Worm (Caenorhabditis elegans): Measurements from ENCODE around the gene Y22D7AL.9.
A peak's percentile ranks its signal among the peaks of the same experiment; 100 is the strongest.

Gene Y22D7AL.9

DNA sequence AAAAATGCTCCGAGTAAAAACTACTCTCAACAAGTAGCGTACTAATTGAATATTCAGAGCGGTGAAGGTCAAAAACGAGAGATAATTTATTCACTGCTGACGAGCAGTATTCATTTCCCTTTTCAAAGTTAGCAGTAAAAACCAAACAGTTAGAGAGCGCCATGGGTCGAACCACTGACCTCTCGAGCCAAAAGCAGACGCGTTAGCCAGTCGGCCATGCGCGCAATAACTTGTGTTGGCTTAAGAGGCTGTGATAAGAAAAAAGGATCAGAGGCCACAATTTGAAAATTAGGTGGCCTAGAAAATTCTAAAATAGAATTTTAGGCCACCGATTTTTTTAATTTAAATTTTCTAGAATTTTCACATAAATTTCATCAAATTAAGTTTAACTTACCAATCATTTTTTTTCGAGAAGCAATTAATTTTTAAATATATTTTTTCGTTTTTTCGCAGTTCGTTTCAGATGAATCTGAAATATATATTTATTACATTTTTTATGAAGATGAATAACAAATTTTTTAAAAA is 13.1 kb downstream of the Y22D7AL.9 start, which contains the start of gene sms-3:
TSS of gene sms-3 (minus strand) at position 475 of the 525 bp plus-strand sequence.
- peak; percentile 48; the same call in 1 of the 2 replicates for TF ChIP-seq flt-1 (GFP tag; IDR thresholded peaks at IDR 0.05)
- peak; percentile 69 for TF ChIP-seq pes-1 (GFP tag; IDR thresholded peaks at IDR 0.05)
- TF ChIP-seq hmg-4 (GFP tag; optimal IDR thresholded peaks at IDR 0.05): no peak
- TF ChIP-seq tbx-11 (GFP tag; IDR thresholded peaks at IDR 0.05): peak; percentile 53; the same call in 1 of the 2 replicates
- TF ChIP-seq tbx-37 (GFP tag; conservative IDR thresholded peaks at IDR 0.05): no peak

DNA sequence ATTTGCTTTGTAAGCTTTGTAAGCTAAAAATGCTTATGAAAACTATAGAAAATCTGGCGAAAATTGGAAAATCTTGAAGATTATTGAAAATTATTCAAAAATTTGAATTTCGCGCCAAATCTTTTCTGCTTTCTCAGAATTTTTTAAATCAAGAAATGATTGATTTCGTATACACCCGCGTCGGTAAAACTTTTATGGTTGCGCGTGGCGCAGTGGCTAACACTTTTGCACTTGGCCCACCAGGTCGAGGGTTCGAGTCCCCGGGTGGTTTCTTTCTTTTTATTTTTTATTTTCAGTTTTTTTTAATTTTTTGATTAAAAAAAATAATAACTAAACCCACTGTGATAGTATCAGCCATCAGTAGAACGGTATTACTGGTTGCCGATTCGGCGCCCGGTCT is 14.9 kb downstream of the Y22D7AL.9 start:
- peak; percentile 54; the same call in 1 of the 2 replicates for TF ChIP-seq pes-1 (GFP tag; IDR thresholded peaks at IDR 0.05)
- TF ChIP-seq B0310.2 (tag; optimal IDR thresholded peaks at IDR 0.05): no peak

DNA sequence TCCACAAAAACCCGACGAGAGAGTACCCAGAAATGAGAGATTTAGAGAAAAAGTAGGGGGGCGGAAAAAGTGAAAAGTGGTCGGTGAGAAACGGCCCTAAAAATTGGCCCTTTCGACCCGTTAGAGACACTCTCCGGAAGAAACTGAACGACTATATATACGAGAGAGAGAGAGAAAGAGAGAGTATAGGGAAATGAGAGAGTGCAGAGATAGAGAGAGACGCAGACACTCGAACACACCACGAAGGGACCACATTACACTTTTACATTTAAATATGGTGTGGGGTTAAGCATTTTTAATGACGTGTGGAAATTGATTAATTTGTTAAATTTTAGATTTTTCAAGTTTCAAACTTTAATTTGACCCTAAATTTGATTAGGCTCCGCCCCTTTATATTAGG is 22.2 kb downstream of the Y22D7AL.9 start:
- TF ChIP-seq pes-1 (GFP tag; IDR thresholded peaks at IDR 0.05) (no peak), scrt-1 (GFP tag; IDR thresholded peaks at IDR 0.05) (0 out of 2 replicates have a peak, but pooled peaks have one; percentile 22)

DNA sequence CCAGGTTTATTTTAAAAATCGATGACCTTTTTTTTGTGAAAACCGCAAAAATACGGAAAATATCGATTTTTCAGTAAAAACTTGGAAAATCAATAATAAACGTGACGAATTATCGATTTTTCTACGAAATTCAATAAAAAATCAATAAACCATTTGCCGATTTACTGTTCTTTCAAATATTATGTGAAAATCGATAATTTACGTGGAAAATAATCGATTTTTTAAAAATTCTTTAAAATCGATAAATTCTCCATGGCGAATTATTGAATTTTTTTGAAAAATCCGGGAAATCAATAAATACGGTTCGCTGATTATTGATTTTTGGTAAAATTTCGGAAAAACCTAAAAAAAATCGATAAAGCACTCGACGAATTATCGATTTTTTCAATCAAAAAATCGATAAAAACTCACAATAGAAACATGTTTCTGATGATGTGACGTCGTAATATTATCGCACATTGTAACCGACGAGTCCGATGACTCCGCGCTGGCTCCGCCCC is 29.6 kb downstream of the Y22D7AL.9 start:
- TF ChIP-seq ets-7 (tag; optimal IDR thresholded peaks at IDR 0.05): no peak
- TF ChIP-seq hmg-4 (GFP tag; optimal IDR thresholded peaks at IDR 0.05): no peak
- no peak for TF ChIP-seq ceh-13 (GFP tag; optimal IDR thresholded peaks at IDR 0.05)
- TF ChIP-seq ceh-36 (tag; optimal IDR thresholded peaks at IDR 0.05): no peak
- TF ChIP-seq tbx-11 (GFP tag; IDR thresholded peaks at IDR 0.05): no peak
- TF ChIP-seq ama-1 (optimal IDR thresholded peaks at IDR 0.05): no peak
- no peak for TF ChIP-seq sea-1 (GFP tag; conservative IDR thresholded peaks at IDR 0.05)
- no peak for TF ChIP-seq hmbx-1 (tag; optimal IDR thresholded peaks at IDR 0.05)
- no peak for TF ChIP-seq B0310.2 (tag; optimal IDR thresholded peaks at IDR 0.05)
- TF ChIP-seq flt-1 (GFP tag; IDR thresholded peaks at IDR 0.05): no peak
- TF ChIP-seq pes-1 (GFP tag; IDR thresholded peaks at IDR 0.05): no peak
- no peak for TF ChIP-seq tra-4 (tag; optimal IDR thresholded peaks at IDR 0.05)
- no peak for TF ChIP-seq aly-1 (tag; optimal IDR thresholded peaks at IDR 0.05)
- no peak for TF ChIP-seq scrt-1 (GFP tag; IDR thresholded peaks at IDR 0.05)
- no peak for TF ChIP-seq F13C5.2 (tag; optimal IDR thresholded peaks at IDR 0.05)
- no peak for TF ChIP-seq tbx-37 (GFP tag; conservative IDR thresholded peaks at IDR 0.05)
- no peak for TF ChIP-seq hnd-1 (tag; optimal IDR thresholded peaks at IDR 0.05)

DNA sequence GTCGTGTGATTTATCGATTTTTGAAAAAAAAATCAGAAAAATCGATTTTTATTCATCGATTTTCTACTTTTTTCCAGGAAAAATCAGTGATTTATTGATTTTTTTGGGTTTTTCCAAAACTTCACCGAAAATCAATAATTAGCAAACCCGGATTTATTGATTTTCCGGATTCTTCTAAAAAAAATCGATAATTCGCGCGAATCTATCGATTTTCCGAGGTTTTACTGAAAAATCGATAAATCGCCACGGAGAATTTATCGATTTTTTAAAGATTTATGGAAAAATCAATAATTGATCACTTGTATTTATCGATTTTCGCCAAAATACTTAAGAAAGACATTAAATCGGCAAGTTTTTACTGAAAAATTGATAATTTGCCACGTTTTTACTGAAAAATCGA is 30.3 kb downstream of the Y22D7AL.9 start:
- TF ChIP-seq aly-1 (tag; optimal IDR thresholded peaks at IDR 0.05) (no peak), ets-7 (tag; optimal IDR thresholded peaks at IDR 0.05) (no peak), tbx-37 (GFP tag; conservative IDR thresholded peaks at IDR 0.05) (no peak), pes-1 (GFP tag; IDR thresholded peaks at IDR 0.05) (no peak)

DNA sequence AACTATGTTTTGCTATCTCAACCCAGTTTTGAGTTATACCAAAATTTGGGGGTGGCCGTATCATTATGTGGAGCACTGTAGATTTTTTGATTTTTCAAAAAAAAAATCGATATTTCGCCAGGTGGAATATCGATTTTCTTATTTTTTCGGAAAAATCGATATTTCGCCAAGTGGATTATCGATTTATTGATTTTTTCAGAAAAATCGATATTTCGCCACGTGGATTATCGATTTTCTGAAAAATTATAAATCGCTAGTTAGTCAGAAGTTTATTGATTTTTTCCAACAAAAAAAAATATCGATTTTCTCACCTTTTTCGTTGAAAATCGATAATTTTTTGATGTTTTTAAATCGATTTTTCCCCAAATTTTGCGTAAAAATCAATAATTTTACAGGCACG is 33.7 kb downstream of the Y22D7AL.9 start:
- no peak for TF ChIP-seq pes-1 (GFP tag; IDR thresholded peaks at IDR 0.05)
- no peak for TF ChIP-seq F13C5.2 (tag; optimal IDR thresholded peaks at IDR 0.05)
- TF ChIP-seq sea-1 (GFP tag; conservative IDR thresholded peaks at IDR 0.05): no peak
- no peak for TF ChIP-seq scrt-1 (GFP tag; IDR thresholded peaks at IDR 0.05)
- no peak for TF ChIP-seq hmg-4 (GFP tag; optimal IDR thresholded peaks at IDR 0.05)
- no peak for TF ChIP-seq ama-1 (optimal IDR thresholded peaks at IDR 0.05)
- no peak for TF ChIP-seq hnd-1 (tag; optimal IDR thresholded peaks at IDR 0.05)
- no peak for TF ChIP-seq tbx-11 (GFP tag; IDR thresholded peaks at IDR 0.05)
- TF ChIP-seq B0310.2 (tag; optimal IDR thresholded peaks at IDR 0.05): no peak
- TF ChIP-seq tbx-37 (GFP tag; conservative IDR thresholded peaks at IDR 0.05): no peak
- TF ChIP-seq ets-7 (tag; optimal IDR thresholded peaks at IDR 0.05): no peak
- TF ChIP-seq hmbx-1 (tag; optimal IDR thresholded peaks at IDR 0.05): no peak
- TF ChIP-seq ceh-13 (GFP tag; optimal IDR thresholded peaks at IDR 0.05): no peak
- TF ChIP-seq flt-1 (GFP tag; IDR thresholded peaks at IDR 0.05): no peak

DNA sequence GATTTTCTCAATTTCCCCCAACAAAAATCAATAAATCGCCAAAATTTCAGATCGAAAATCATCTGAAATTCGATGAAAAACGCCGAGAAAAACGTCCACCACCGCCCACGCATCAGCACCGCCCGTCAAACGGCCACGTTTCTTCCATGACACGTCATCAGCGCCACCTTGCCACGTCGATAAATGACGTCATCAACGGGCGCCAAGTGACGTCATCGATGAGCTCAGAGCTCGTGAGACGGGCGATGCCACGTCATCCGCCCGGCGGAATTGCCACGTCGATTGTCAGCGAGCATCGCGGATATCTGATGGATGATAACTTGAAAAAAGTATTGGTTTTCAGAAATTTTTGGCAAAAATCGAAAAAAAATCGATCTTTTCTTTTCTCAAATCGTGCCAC is 34.8 kb downstream of the Y22D7AL.9 start:
- TF ChIP-seq ets-7 (tag; optimal IDR thresholded peaks at IDR 0.05) (no peak), scrt-1 (GFP tag; IDR thresholded peaks at IDR 0.05) (no peak), flt-1 (GFP tag; IDR thresholded peaks at IDR 0.05) (no peak), aly-1 (tag; optimal IDR thresholded peaks at IDR 0.05) (no peak), tra-4 (tag; optimal IDR thresholded peaks at IDR 0.05) (no peak), tbx-37 (GFP tag; conservative IDR thresholded peaks at IDR 0.05) (no peak), F13C5.2 (tag; optimal IDR thresholded peaks at IDR 0.05) (no peak), ceh-13 (GFP tag; optimal IDR thresholded peaks at IDR 0.05) (no peak)

DNA sequence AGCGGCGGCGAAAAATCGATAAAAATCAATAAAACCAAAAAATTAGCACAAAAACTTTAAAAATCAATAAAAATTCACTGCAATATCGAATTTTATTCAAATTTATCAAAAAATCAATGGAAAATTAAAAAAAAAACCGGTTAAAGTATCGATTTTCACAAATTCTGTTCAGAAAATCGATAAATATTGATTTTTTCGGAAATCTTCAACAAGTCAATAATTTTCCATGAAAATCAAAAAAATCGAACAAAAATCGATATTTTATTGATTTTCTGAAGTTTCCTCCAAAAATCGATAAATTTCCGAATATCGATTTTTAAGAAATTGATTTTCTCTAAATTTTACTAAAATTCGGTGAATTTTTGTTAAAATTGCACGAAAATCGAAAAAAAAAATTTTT is 35.3 kb downstream of the Y22D7AL.9 start:
- TF ChIP-seq ama-1 (optimal IDR thresholded peaks at IDR 0.05) (no peak), flt-1 (GFP tag; IDR thresholded peaks at IDR 0.05) (no peak), B0310.2 (tag; optimal IDR thresholded peaks at IDR 0.05) (no peak), tbx-37 (GFP tag; conservative IDR thresholded peaks at IDR 0.05) (no peak), sea-1 (GFP tag; conservative IDR thresholded peaks at IDR 0.05) (no peak), hnd-1 (tag; optimal IDR thresholded peaks at IDR 0.05) (no peak), ceh-13 (GFP tag; optimal IDR thresholded peaks at IDR 0.05) (no peak), ets-7 (tag; optimal IDR thresholded peaks at IDR 0.05) (no peak), tbx-11 (GFP tag; IDR thresholded peaks at IDR 0.05) (no peak), ceh-36 (tag; optimal IDR thresholded peaks at IDR 0.05) (no peak), F13C5.2 (tag; optimal IDR thresholded peaks at IDR 0.05) (no peak)

DNA sequence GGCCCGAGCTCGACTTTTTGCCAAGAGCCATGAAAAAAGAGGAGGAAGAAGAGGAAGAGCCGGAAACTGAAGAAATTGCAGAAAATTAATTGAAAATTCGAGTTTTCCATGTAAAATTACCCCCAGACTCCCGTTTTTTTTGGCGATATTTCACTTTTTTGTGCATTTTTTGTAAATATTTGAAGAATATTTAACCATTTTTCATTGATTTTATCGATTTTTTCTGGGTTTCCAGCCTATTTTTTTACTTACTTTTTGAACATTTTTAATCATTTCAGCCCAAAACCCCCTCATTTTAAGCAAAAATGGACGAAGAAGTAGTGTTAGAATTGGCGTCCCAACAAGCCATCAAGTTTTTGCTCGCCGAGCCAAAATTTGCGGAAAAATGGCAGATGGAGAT is 37.4 kb downstream of the Y22D7AL.9 start, which contains the start of gene Y22D7AL.7:
TSS of gene Y22D7AL.7 (plus strand) at position 301 of the 400 bp plus-strand sequence.
- no peak for TF ChIP-seq hnd-1 (tag; optimal IDR thresholded peaks at IDR 0.05)
- no peak for TF ChIP-seq hmbx-1 (tag; optimal IDR thresholded peaks at IDR 0.05)
- TF ChIP-seq B0310.2 (tag; optimal IDR thresholded peaks at IDR 0.05): no peak
- TF ChIP-seq tbx-11 (GFP tag; IDR thresholded peaks at IDR 0.05): no peak
- TF ChIP-seq scrt-1 (GFP tag; IDR thresholded peaks at IDR 0.05): no peak
- TF ChIP-seq tbx-37 (GFP tag; conservative IDR thresholded peaks at IDR 0.05): no peak
- no peak for TF ChIP-seq ceh-36 (tag; optimal IDR thresholded peaks at IDR 0.05)
- no peak for TF ChIP-seq tra-4 (tag; optimal IDR thresholded peaks at IDR 0.05)
- TF ChIP-seq hmg-4 (GFP tag; optimal IDR thresholded peaks at IDR 0.05): no peak
- no peak for TF ChIP-seq aly-1 (tag; optimal IDR thresholded peaks at IDR 0.05)
- no peak for TF ChIP-seq flt-1 (GFP tag; IDR thresholded peaks at IDR 0.05)
- TF ChIP-seq ceh-13 (GFP tag; optimal IDR thresholded peaks at IDR 0.05): no peak

Data from whole organism, early embryonic.